Worm (Caenorhabditis elegans) whole organism, L1 larva: ENCODE data around the gene T01G5.7.

ENCODE experiments used
- C04F5.9 ChIP-seq: sonication (generic microtip); optimal IDR thresholded peaks from 2 replicates; lab custom pipeline; 2016; ENCODE audit warnings: missing genetic modification characterization, missing compliant biosample characterization
- F16B12.6 ChIP-seq: fragments of 150-350 bp; optimal IDR thresholded peaks from 2 replicates; lab custom pipeline; 2014; ENCODE audit warnings: missing biosample characterization, missing genetic modification characterization
- Y116A8C.19 ChIP-seq: sonication (generic microtip); optimal IDR thresholded peaks from 2 replicates; lab custom pipeline; 2016; ENCODE audit warnings: missing compliant biosample characterization, missing genetic modification characterization, borderline replicate concordance
- aha-1 ChIP-seq: fragments of 150-350 bp; optimal IDR thresholded peaks from 2 replicates; lab custom pipeline; 2014; ENCODE audit warnings: missing biosample characterization, missing genetic modification characterization
- aly-2 ChIP-seq: fragments of 150-350 bp; optimal IDR thresholded peaks from 2 replicates; lab custom pipeline; 2014; ENCODE audit warnings: missing biosample characterization, missing genetic modification characterization
- ama-1 ChIP-seq: fragments of 150-350 bp; optimal IDR thresholded peaks from 2 replicates; lab custom pipeline; 2014
- blmp-1 ChIP-seq: fragments of 150-350 bp; optimal IDR thresholded peaks from 2 replicates; lab custom pipeline; 2014; ENCODE audit warnings: missing biosample characterization, missing genetic modification characterization
- ceh-63 ChIP-seq: fragments of 200-800 bp; sonication (Bioruptor generic); optimal IDR thresholded peaks from 2 replicates; lab custom pipeline; 2018; ENCODE audit warnings: mild to moderate bottlenecking, missing genetic modification characterization, missing compliant biosample characterization
- ceh-8 ChIP-seq: fragments of 200-800 bp; sonication (Bioruptor generic); optimal IDR thresholded peaks from 2 replicates; lab custom pipeline; 2018; ENCODE audit warnings: mild to moderate bottlenecking, missing genetic modification characterization, moderate library complexity, missing compliant biosample characterization
- ceh-90 ChIP-seq: sonication (generic microtip); optimal IDR thresholded peaks from 2 replicates; lab custom pipeline; 2016; ENCODE audit warnings: missing genetic modification characterization, missing compliant biosample characterization
- ces-1 ChIP-seq: fragments of 150-350 bp; optimal IDR thresholded peaks from 2 replicates; lab custom pipeline; 2014; ENCODE audit warnings: missing biosample characterization, missing genetic modification reagents, missing genetic modification characterization
- dpl-1 ChIP-seq, 3 experiments: fragments of 150-350 bp in 2 of 3; sonication (generic microtip) in 1 of 3; optimal IDR thresholded peaks; 2 replicates each; lab custom pipeline; 2014 to 2017; ENCODE audit warnings: missing biosample characterization in 3 of 3, missing genetic modification characterization in 3 of 3, missing genetic modification reagents in 3 of 3
- dsc-1 ChIP-seq: sonication (generic microtip); optimal IDR thresholded peaks from 2 replicates; lab custom pipeline; 2016; ENCODE audit warnings: mild to moderate bottlenecking, missing genetic modification characterization, missing compliant biosample characterization
- efl-1 ChIP-seq, 4 experiments: fragments of 150-350 bp; optimal IDR thresholded peaks in 3 of 4; peaks in 1 of 4; 1 replicate in 1 of 4; 2 replicates in 3 of 4; lab custom pipeline; 2014; ENCODE audit warnings: missing biosample characterization in 2 of 4, missing genetic modification characterization in 2 of 4, missing genetic modification reagents in 2 of 4
- elt-3 ChIP-seq, 6 experiments: fragments of 150-350 bp in 1 of 6; sonication (generic microtip); optimal IDR thresholded peaks; 2 replicates each; lab custom pipeline; 2017 to 2018; ENCODE audit warnings: missing biosample characterization in 6 of 6, missing genetic modification characterization in 6 of 6, inconsistent platforms in 1 of 6
- ets-5 ChIP-seq: fragments of 200-800 bp; sonication (Bioruptor generic); IDR thresholded peaks from 2 replicates; pipeline ENCODE4 v1.3.6; 2022; ENCODE audit warnings: missing genetic modification characterization, missing compliant biosample characterization
- fkh-10 ChIP-seq: sonication (generic microtip); optimal IDR thresholded peaks from 2 replicates; lab custom pipeline; 2017; ENCODE audit warnings: missing biosample characterization, missing genetic modification reagents, missing genetic modification characterization
- fkh-4 ChIP-seq: sonication (generic microtip); optimal IDR thresholded peaks from 2 replicates; lab custom pipeline; 2016; ENCODE audit warnings: missing compliant biosample characterization, missing genetic modification characterization, borderline replicate concordance
- fos-1 ChIP-seq: fragments of 150-350 bp; optimal IDR thresholded peaks from 2 replicates; lab custom pipeline; 2014; ENCODE audit warnings: missing biosample characterization, missing genetic modification characterization
- irx-1 ChIP-seq: sonication (generic microtip); optimal IDR thresholded peaks from 2 replicates; lab custom pipeline; 2016; ENCODE audit warnings: missing genetic modification characterization, missing compliant biosample characterization
- lin-13 ChIP-seq: fragments of 150-350 bp; optimal IDR thresholded peaks from 2 replicates; lab custom pipeline; 2014; ENCODE audit warnings: missing biosample characterization, missing genetic modification reagents, missing genetic modification characterization
- lin-14 ChIP-seq: fragments of 200-800 bp; sonication (Bioruptor generic); optimal IDR thresholded peaks from 2 replicates; lab custom pipeline; 2018; ENCODE audit warnings: mild to moderate bottlenecking, missing genetic modification characterization, moderate library complexity, missing compliant biosample characterization
- lin-35 ChIP-seq, 2 experiments: fragments of 150-350 bp; optimal IDR thresholded peaks; 2 replicates each; lab custom pipeline; 2014; ENCODE audit warnings: missing biosample characterization in 2 of 2, missing genetic modification characterization in 2 of 2, missing genetic modification reagents in 2 of 2
- mab-9 ChIP-seq: fragments of 200-800 bp; sonication (Bioruptor generic); IDR thresholded peaks from 2 replicates; pipeline ENCODE4 v1.3.6; 2022; ENCODE audit warnings: missing genetic modification reagents, missing genetic modification characterization, missing compliant biosample characterization
- mdl-1 ChIP-seq, 2 experiments: fragments of 150-350 bp; optimal IDR thresholded peaks; 2 replicates each; lab custom pipeline; 2014 to 2017; ENCODE audit warnings: missing biosample characterization in 2 of 2, missing genetic modification characterization in 2 of 2, inconsistent platforms in 1 of 2
- mep-1 ChIP-seq: fragments of 150-350 bp; optimal IDR thresholded peaks from 2 replicates; lab custom pipeline; 2014; ENCODE audit warnings: missing biosample characterization, missing genetic modification characterization
- nhr-237 ChIP-seq: fragments of 150-350 bp; optimal IDR thresholded peaks from 2 replicates; lab custom pipeline; 2014; ENCODE audit warnings: missing biosample characterization, missing genetic modification characterization
- nhr-28 ChIP-seq: fragments of 150-350 bp; optimal IDR thresholded peaks from 2 replicates; lab custom pipeline; 2014; ENCODE audit warnings: missing biosample characterization, missing genetic modification characterization
- nhr-71 ChIP-seq: sonication (generic microtip); optimal IDR thresholded peaks from 2 replicates; lab custom pipeline; 2016; ENCODE audit warnings: mild to moderate bottlenecking, missing genetic modification characterization, moderate library complexity, missing compliant biosample characterization
- nhr-85 ChIP-seq: sonication (generic microtip); peaks from one replicate; lab custom pipeline; 2016; ENCODE audit warnings: missing genetic modification characterization, inconsistent platforms, missing compliant biosample characterization
- skn-1 ChIP-seq: fragments of 150-350 bp; optimal IDR thresholded peaks from 2 replicates; lab custom pipeline; 2014; ENCODE audit warnings: missing biosample characterization, missing genetic modification characterization
- snu-23 ChIP-seq: sonication (generic microtip); optimal IDR thresholded peaks from 2 replicates; lab custom pipeline; 2016; ENCODE audit warnings: missing genetic modification characterization, missing compliant biosample characterization
- sox-4 ChIP-seq: sonication (generic microtip); optimal IDR thresholded peaks from 2 replicates; lab custom pipeline; 2016; ENCODE audit warnings: missing genetic modification characterization, missing compliant biosample characterization
- sup-37 ChIP-seq: fragments of 200-800 bp; sonication (Bioruptor generic); optimal IDR thresholded peaks from 2 replicates; lab custom pipeline; 2018; ENCODE audit warnings: mild to moderate bottlenecking, missing genetic modification characterization, missing compliant biosample characterization
- tbx-2 ChIP-seq: sonication (generic microtip); optimal IDR thresholded peaks from 2 replicates; lab custom pipeline; 2016; ENCODE audit warnings: missing genetic modification characterization, missing compliant biosample characterization
- tlp-1 ChIP-seq: fragments of 150-350 bp; optimal IDR thresholded peaks from 2 replicates; lab custom pipeline; 2014; ENCODE audit warnings: missing biosample characterization, missing genetic modification characterization
- unc-130 ChIP-seq: fragments of 150-350 bp; optimal IDR thresholded peaks from 2 replicates; lab custom pipeline; 2017; ENCODE audit warnings: missing biosample characterization, missing genetic modification characterization, inconsistent platforms
- unc-30 ChIP-seq: sonication (generic microtip); optimal IDR thresholded peaks from 2 replicates; lab custom pipeline; 2017; ENCODE audit warnings: missing biosample characterization, missing genetic modification characterization
- unc-86 ChIP-seq: sonication (generic microtip); optimal IDR thresholded peaks from 2 replicates; lab custom pipeline; 2016; ENCODE audit warnings: missing genetic modification characterization, missing compliant biosample characterization
- unc-98 ChIP-seq: fragments of 200-800 bp; sonication (Bioruptor generic); IDR thresholded peaks from 2 replicates; pipeline ENCODE4 v1.3.6; 2022; ENCODE audit warnings: missing genetic modification characterization, missing compliant biosample characterization
- xbp-1 ChIP-seq: sonication (generic microtip); optimal IDR thresholded peaks from 2 replicates; lab custom pipeline; 2016; ENCODE audit warnings: missing genetic modification characterization, missing compliant biosample characterization
- zag-1 ChIP-seq: fragments of 150-350 bp; optimal IDR thresholded peaks from 2 replicates; lab custom pipeline; 2014; ENCODE audit warnings: missing biosample characterization, missing genetic modification characterization
- zip-4 ChIP-seq: fragments of 200-800 bp; sonication (Bioruptor generic); optimal IDR thresholded peaks from 2 replicates; lab custom pipeline; 2018; ENCODE audit warnings: mild to moderate bottlenecking, missing genetic modification characterization, moderate library complexity, missing compliant biosample characterization
- ztf-11 ChIP-seq, 2 experiments: sonication (generic microtip); optimal IDR thresholded peaks; 2 replicates each; lab custom pipeline; 2016 to 2017; ENCODE audit warnings: missing genetic modification characterization in 2 of 2, missing biosample characterization in 1 of 2, missing compliant biosample characterization in 1 of 2

Gene T01G5.7

ce11 chrV:15071015-15071810, 40.5 kb upstream of the T01G5.7 start, which contains the start of gene unc-76 (continued):
- TF ChIP-seq unc-30 (tag; lab: Kevin White, UChicago) (no peak), lin-35 (GFP tag; optimal IDR thresholded peaks at IDR 0.05; lab: Kevin White, UChicago) (peak; percentile 38 to 70), blmp-1 (tag; lab: Kevin White, UChicago) (peak; percentile 36), ceh-90 (no peak), unc-130 (tag; lab: Kevin White, UChicago) (peak; percentile 19), tlp-1 (no peak), mdl-1 (tag; optimal IDR thresholded peaks at IDR 0.05; lab: Kevin White, UChicago) (peak in 1 of 2 experiments; percentile 50), aly-2 (tag; lab: Kevin White, UChicago) (peak; percentile 41), lin-13 (GFP tag; lab: Kevin White, UChicago) (peak; percentile 62), nhr-85 (tag; lab: Kevin White, UChicago) (peak; percentile 88), C04F5.9 (tag; lab: Kevin White, UChicago) (no peak), sox-4 (tag; lab: Kevin White, UChicago) (peak; percentile 14), nhr-237 (peak; percentile 77), nhr-28 (tag; lab: Kevin White, UChicago) (no peak), lin-14 (peak; percentile 99), fkh-4 (peak; percentile 40), tbx-2 (tag; lab: Kevin White, UChicago) (peak; percentile 91), unc-98 (GFP tag; lab: Robert Waterston, UW) (no peak), efl-1 (optimal IDR thresholded peaks at IDR 0.05; lab: Kevin White, UChicago) (peak; percentile 76 to 80), efl-1 (GFP tag; optimal IDR thresholded peaks at IDR 0.05 in 1 of 2; lab: Kevin White, UChicago) (peak; percentile 52 to 94), dsc-1 (peak; percentile 89), skn-1 (tag; lab: Kevin White, UChicago) (peak; percentile 20), zip-4 (GFP tag; lab: Kevin White, UChicago) (no peak), xbp-1 (peak; percentile 80), unc-86 (peak; percentile 92), ama-1 (lab: Kevin White, UChicago) (no peak), zag-1 (tag; lab: Kevin White, UChicago) (peak; percentile 91), mab-9 (peak; percentile 74), dpl-1 (GFP tag; optimal IDR thresholded peaks at IDR 0.05; lab: Kevin White, UChicago) (peak; percentile 49 to 59 (median 57)), ceh-63 (no peak), nhr-71 (tag; lab: Kevin White, UChicago) (peak; percentile 94), F16B12.6 (peak; percentile 12), snu-23 (GFP tag; lab: Kevin White, UChicago) (peak; percentile 90), ztf-11 (tag; optimal IDR thresholded peaks at IDR 0.05; lab: Kevin White, UChicago) (peak in 1 of 2 experiments; percentile 58), mep-1 (tag; lab: Kevin White, UChicago) (peak; percentile 92), ets-5 (no peak), elt-3 (tag; optimal IDR thresholded peaks at IDR 0.05; lab: Kevin White, UChicago) (no peak), Y116A8C.19 (no peak), aha-1 (peak; percentile 7), ceh-8 (GFP tag; lab: Kevin White, UChicago) (peak; percentile 58), fos-1 (tag; lab: Kevin White, UChicago) (peak; percentile 77), sup-37 (GFP tag; lab: Kevin White, UChicago) (no peak), irx-1 (tag; lab: Kevin White, UChicago) (peak; percentile 80), ces-1 (no peak), fkh-10 (GFP tag; lab: Kevin White, UChicago) (peak; percentile 56)
